Fruit fly (Drosophila melanogaster): Measurements from ENCODE around the gene Septin4.

DNA sequence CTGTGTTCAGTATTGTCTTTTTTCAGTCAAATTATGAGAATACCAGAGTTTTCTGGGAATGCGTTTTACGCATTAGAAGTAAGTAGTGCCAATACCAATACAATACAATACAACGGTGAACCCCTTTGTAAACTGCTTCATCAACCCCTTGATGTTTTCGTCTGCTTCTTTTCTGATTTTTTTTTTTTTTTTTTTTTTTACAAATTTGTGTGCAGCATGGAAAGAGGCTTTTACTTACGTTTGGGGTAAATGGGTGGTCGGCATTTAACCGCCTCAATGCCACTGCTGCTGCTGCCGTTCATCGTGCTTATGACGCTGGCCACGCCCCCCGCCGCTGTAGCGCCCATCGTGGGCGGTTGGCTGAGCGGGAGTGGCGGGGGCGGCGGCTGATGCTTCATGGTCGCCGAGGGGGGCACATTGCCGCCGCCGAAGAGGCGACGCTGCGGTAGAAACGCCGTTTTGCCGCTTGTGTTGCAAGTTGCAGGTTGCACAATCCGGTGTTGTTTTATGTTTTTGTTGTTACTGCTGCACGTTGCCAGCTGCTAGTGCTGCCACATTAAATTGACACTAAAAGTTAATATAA lies 1.1 kb downstream of the Septin4 start:
- TF ChIP-seq CG32772 (GFP tag; IDR thresholded peaks at IDR 0.05) (peak; percentile 65), CG13287 (GFP tag; IDR thresholded peaks at IDR 0.05; ENCODE audit: partially characterized antibody) (no peak), crp (GFP tag; optimal IDR thresholded peaks at IDR 0.05) (no peak), CG13894 (tag; optimal IDR thresholded peaks at IDR 0.05) (no peak), lmd (GFP tag; IDR thresholded peaks at IDR 0.05) (no peak)

Data from whole organism, embryonic.